Fruit fly (Drosophila melanogaster) whole organism, embryonic: ENCODE data around the gene CG7653.

ENCODE experiments used
- C15 ChIP-seq: fragments of 200-800 bp; sonication (Bioruptor generic); IDR thresholded peaks from 3 replicates; pipeline ENCODE4 v1.3.6; 2022; ENCODE audit warnings: missing biosample characterization, missing genetic modification characterization
- CG10321 ChIP-seq: fragments of 200-800 bp; sonication (Bioruptor generic); IDR thresholded peaks from 2 replicates; pipeline ENCODE4 v1.3.6; 2022; ENCODE audit warnings: missing biosample characterization, missing genetic modification characterization
- CG10431 ChIP-seq: fragments of 200-800 bp; sonication (Bioruptor generic); optimal IDR thresholded peaks from 3 replicates; lab custom pipeline; 2018; ENCODE audit warnings: missing biosample characterization, mild to moderate bottlenecking, missing genetic modification characterization
- CG10654 ChIP-seq: fragments of 200-800 bp; sonication (Bioruptor generic); optimal IDR thresholded peaks from 2 replicates; lab custom pipeline; 2016; ENCODE audit warnings: missing biosample characterization, missing genetic modification characterization
- CG11247 ChIP-seq: fragments of 200-800 bp; sonication (Bioruptor generic); IDR thresholded peaks from 2 replicates; pipeline ENCODE4 v1.3.6; 2022; ENCODE audit warnings: missing biosample characterization, missing genetic modification characterization
- CG11398 ChIP-seq: fragments of 200-800 bp; sonication (Bioruptor generic); optimal IDR thresholded peaks from 2 replicates; lab custom pipeline; 2016; ENCODE audit warnings: missing biosample characterization, missing genetic modification characterization
- CG11504 ChIP-seq: fragments of 200-800 bp; sonication (Bioruptor generic); optimal IDR thresholded peaks from 3 replicates; lab custom pipeline; 2019; ENCODE audit warnings: missing biosample characterization, mild to moderate bottlenecking, missing genetic modification characterization, moderate library complexity
- CG11560 ChIP-seq: fragments of 200-800 bp; sonication (Bioruptor generic); IDR thresholded peaks from 3 replicates; pipeline ENCODE4 v1.3.6; 2022; ENCODE audit warnings: missing biosample characterization, missing genetic modification characterization
- CG11695 ChIP-seq: fragments of 200-800 bp; sonication (Bioruptor generic); IDR thresholded peaks from 3 replicates; pipeline ENCODE4 v1.3.6; 2022; ENCODE audit warnings: missing biosample characterization, missing genetic modification characterization
- CG12659 ChIP-seq: fragments of 200-800 bp; sonication (Bioruptor generic); optimal IDR thresholded peaks from 3 replicates; lab custom pipeline; 2017; ENCODE audit warnings: mild to moderate bottlenecking, missing biosample characterization, missing genetic modification reagents, missing genetic modification characterization
- CG13424 ChIP-seq: fragments of 200-800 bp; sonication (Bioruptor generic); optimal IDR thresholded peaks from 2 replicates; lab custom pipeline; 2019; ENCODE audit warnings: missing biosample characterization, mild to moderate bottlenecking, missing genetic modification characterization, moderate library complexity
- CG2116 ChIP-seq: fragments of 200-800 bp; sonication (Bioruptor generic); optimal IDR thresholded peaks from 3 replicates; lab custom pipeline; 2018; ENCODE audit warnings: missing biosample characterization, mild to moderate bottlenecking, missing genetic modification characterization
- CG3281 ChIP-seq: fragments of 200-800 bp; sonication (Bioruptor generic); optimal IDR thresholded peaks from 3 replicates; lab custom pipeline; 2017; ENCODE audit warnings: missing biosample characterization, mild to moderate bottlenecking, missing genetic modification characterization
- CG33557 ChIP-seq: fragments of 200-800 bp; sonication (Bioruptor generic); optimal IDR thresholded peaks from 2 replicates; lab custom pipeline; 2019; ENCODE audit warnings: missing biosample characterization, mild to moderate bottlenecking, missing genetic modification characterization, moderate library complexity
- CG3407 ChIP-seq: fragments of 200-800 bp; sonication (Bioruptor generic); optimal IDR thresholded peaks from 2 replicates; lab custom pipeline; 2018; ENCODE audit warnings: missing biosample characterization, mild to moderate bottlenecking, missing genetic modification characterization
- CG34224 ChIP-seq: fragments of 200-800 bp; sonication (Bioruptor generic); IDR thresholded peaks from 3 replicates; pipeline ENCODE4 v1.3.6; 2022; ENCODE audit warnings: missing biosample characterization, missing genetic modification characterization; ENCODE audit not compliant: partially characterized antibody
- CG42726 ChIP-seq: fragments of 200-800 bp; sonication (Bioruptor generic); IDR thresholded peaks from 2 replicates; pipeline ENCODE4 v1.3.6; 2022; ENCODE audit warnings: missing biosample characterization, missing genetic modification characterization; ENCODE audit not compliant: partially characterized antibody
- CG6854 ChIP-seq: fragments of 200-800 bp; sonication (Bioruptor generic); optimal IDR thresholded peaks from 3 replicates; lab custom pipeline; 2017; ENCODE audit warnings: missing biosample characterization, mild to moderate bottlenecking, missing genetic modification characterization
- CG8478 ChIP-seq: fragments of >200 bp; optimal IDR thresholded peaks from 2 replicates; lab custom pipeline; 2018
- CG8765 ChIP-seq: fragments of 200-800 bp; sonication (Bioruptor generic); IDR thresholded peaks from 2 replicates; pipeline ENCODE4 v1.3.6; 2022; ENCODE audit warnings: missing biosample characterization, missing genetic modification characterization
- CG9932 ChIP-seq: fragments of 200-800 bp; sonication (Bioruptor generic); IDR thresholded peaks from 2 replicates; pipeline ENCODE4 v1.3.6; 2022; ENCODE audit warnings: missing biosample characterization, missing genetic modification characterization
- Dek ChIP-seq: fragments of 200-800 bp; sonication (Bioruptor generic); optimal IDR thresholded peaks from 3 replicates; lab custom pipeline; 2019; ENCODE audit warnings: missing biosample characterization, mild to moderate bottlenecking, missing genetic modification characterization, moderate library complexity
- E2f2 ChIP-seq: fragments of 200-800 bp; sonication (Bioruptor generic); IDR thresholded peaks from 2 replicates; pipeline ENCODE4 v1.3.6; 2022; ENCODE audit warnings: missing biosample characterization, missing genetic modification characterization
- Ets65A ChIP-seq: fragments of 200-800 bp; sonication (Bioruptor generic); peaks from one replicate; lab custom pipeline; 2016; ENCODE audit warnings: missing biosample characterization, missing genetic modification characterization
- H15 ChIP-seq: fragments of 200-800 bp; sonication (Bioruptor generic); IDR thresholded peaks from 3 replicates; pipeline ENCODE4 v1.3.6; 2022; ENCODE audit warnings: missing biosample characterization, missing genetic modification characterization
- Kr ChIP-seq: fragments of 200-800 bp; sonication (Bioruptor generic); optimal IDR thresholded peaks from 2 replicates; lab custom pipeline; 2017; ENCODE audit warnings: missing biosample characterization, mild to moderate bottlenecking, missing genetic modification characterization
- Lhr ChIP-seq: fragments of 200-800 bp; sonication (Bioruptor generic); optimal IDR thresholded peaks from 3 replicates; lab custom pipeline; 2017; ENCODE audit warnings: mild to moderate bottlenecking, missing biosample characterization, missing genetic modification reagents, missing genetic modification characterization
- Scr ChIP-seq: fragments of 200-800 bp; sonication (Bioruptor generic); IDR thresholded peaks from 2 replicates; pipeline ENCODE4 v1.3.6; 2022; ENCODE audit warnings: missing biosample characterization, missing genetic modification characterization; ENCODE audit not compliant: partially characterized antibody
- Sox102F ChIP-seq: fragments of 200-800 bp; sonication (Bioruptor generic); optimal IDR thresholded peaks from 2 replicates; lab custom pipeline; 2018; ENCODE audit warnings: missing biosample characterization, mild to moderate bottlenecking, missing genetic modification characterization, moderate library complexity
- Sry-β ChIP-seq: fragments of 200-800 bp; sonication (Bioruptor generic); optimal IDR thresholded peaks from 2 replicates; lab custom pipeline; 2018; ENCODE audit warnings: missing biosample characterization, mild to moderate bottlenecking, missing genetic modification characterization, moderate library complexity
- Xbp1 ChIP-seq: fragments of 200-800 bp; sonication (Bioruptor generic); optimal IDR thresholded peaks from 3 replicates; lab custom pipeline; 2016; ENCODE audit warnings: missing biosample characterization, mild to moderate bottlenecking, missing genetic modification characterization
- ac ChIP-seq: fragments of 200-800 bp; sonication (Bioruptor generic); optimal IDR thresholded peaks from 3 replicates; lab custom pipeline; 2017; ENCODE audit warnings: missing biosample characterization, mild to moderate bottlenecking, missing genetic modification characterization
- amos ChIP-seq: fragments of 200-800 bp; sonication (Bioruptor generic); IDR thresholded peaks from 2 replicates; pipeline ENCODE4 v1.3.6; 2022; ENCODE audit warnings: missing biosample characterization, missing genetic modification characterization; ENCODE audit not compliant: partially characterized antibody
- bigmax ChIP-seq: fragments of 200-800 bp; sonication (Bioruptor generic); optimal IDR thresholded peaks from 2 replicates; lab custom pipeline; 2018; ENCODE audit warnings: missing biosample characterization, mild to moderate bottlenecking, missing genetic modification characterization
- btn ChIP-seq: fragments of 200-800 bp; sonication (Bioruptor generic); optimal IDR thresholded peaks from 2 replicates; lab custom pipeline; 2016; ENCODE audit warnings: missing biosample characterization, missing genetic modification characterization
- cg ChIP-seq: fragments of 200-800 bp; sonication (Bioruptor generic); optimal IDR thresholded peaks from 3 replicates; lab custom pipeline; 2019; ENCODE audit warnings: missing biosample characterization, mild to moderate bottlenecking, missing genetic modification characterization, moderate library complexity
- chn ChIP-seq: fragments of 200-800 bp; sonication (Bioruptor generic); optimal IDR thresholded peaks from 2 replicates; lab custom pipeline; 2016; ENCODE audit warnings: missing biosample characterization, missing genetic modification characterization
- danr ChIP-seq: fragments of 200-800 bp; sonication (Bioruptor generic); IDR thresholded peaks from 2 replicates; pipeline ENCODE4 v1.3.6; 2022; ENCODE audit warnings: missing biosample characterization, missing genetic modification characterization
- disco-r ChIP-seq: fragments of 200-800 bp; sonication (Bioruptor generic); optimal IDR thresholded peaks from 2 replicates; lab custom pipeline; 2016; ENCODE audit warnings: missing biosample characterization, missing genetic modification characterization
- dpn ChIP-seq, 2 experiments: fragments of 200-800 bp; sonication (Bioruptor generic); optimal IDR thresholded peaks; 3 replicates each; lab custom pipeline; 2016; ENCODE audit warnings: missing biosample characterization in 2 of 2, missing genetic modification characterization in 2 of 2
- ems ChIP-seq: fragments of 200-800 bp; sonication (Bioruptor generic); optimal IDR thresholded peaks from 3 replicates; lab custom pipeline; 2016; ENCODE audit warnings: missing biosample characterization, missing genetic modification characterization
- gsb-n ChIP-seq: fragments of 200-800 bp; sonication (Bioruptor generic); optimal IDR thresholded peaks from 3 replicates; lab custom pipeline; 2018; ENCODE audit warnings: missing biosample characterization, mild to moderate bottlenecking, missing genetic modification characterization
- kni ChIP-seq: fragments of 200-800 bp; sonication (Bioruptor generic); optimal IDR thresholded peaks from 3 replicates; lab custom pipeline; 2017; ENCODE audit warnings: mild to moderate bottlenecking, missing biosample characterization, missing genetic modification reagents, missing genetic modification characterization
- nmo ChIP-seq: fragments of 200-800 bp; sonication (Bioruptor generic); optimal IDR thresholded peaks from 2 replicates; lab custom pipeline; 2018; ENCODE audit warnings: missing biosample characterization, mild to moderate bottlenecking, missing genetic modification characterization, moderate library complexity
- nom ChIP-seq: fragments of 200-800 bp; sonication (Bioruptor generic); optimal IDR thresholded peaks from 2 replicates; lab custom pipeline; 2017; ENCODE audit warnings: missing biosample characterization, missing genetic modification characterization, mild to moderate bottlenecking, moderate library complexity, missing genetic modification reagents
- sc ChIP-seq, 3 experiments: fragments of >200 bp in 2 of 3; fragments of 200-800 bp in 1 of 3; sonication (Bioruptor generic) in 1 of 3; optimal IDR thresholded peaks; 2 replicates in 2 of 3; 3 replicates in 1 of 3; lab custom pipeline; 2017; ENCODE audit warnings: mild to moderate bottlenecking in 1 of 3, missing biosample characterization in 1 of 3, missing genetic modification characterization in 1 of 3, missing genetic modification reagents in 1 of 3
- so ChIP-seq: fragments of 200-800 bp; sonication (Bioruptor generic); IDR thresholded peaks from 3 replicates; pipeline ENCODE4 v1.3.6; 2022; ENCODE audit warnings: missing biosample characterization, missing genetic modification characterization
- ttk ChIP-seq: fragments of 200-800 bp; sonication (Bioruptor generic); IDR thresholded peaks from 2 replicates; pipeline ENCODE4 v2.1.2; 2022; ENCODE audit warnings: missing biosample characterization, missing genetic modification characterization

The CG7653 gene

DNA sequence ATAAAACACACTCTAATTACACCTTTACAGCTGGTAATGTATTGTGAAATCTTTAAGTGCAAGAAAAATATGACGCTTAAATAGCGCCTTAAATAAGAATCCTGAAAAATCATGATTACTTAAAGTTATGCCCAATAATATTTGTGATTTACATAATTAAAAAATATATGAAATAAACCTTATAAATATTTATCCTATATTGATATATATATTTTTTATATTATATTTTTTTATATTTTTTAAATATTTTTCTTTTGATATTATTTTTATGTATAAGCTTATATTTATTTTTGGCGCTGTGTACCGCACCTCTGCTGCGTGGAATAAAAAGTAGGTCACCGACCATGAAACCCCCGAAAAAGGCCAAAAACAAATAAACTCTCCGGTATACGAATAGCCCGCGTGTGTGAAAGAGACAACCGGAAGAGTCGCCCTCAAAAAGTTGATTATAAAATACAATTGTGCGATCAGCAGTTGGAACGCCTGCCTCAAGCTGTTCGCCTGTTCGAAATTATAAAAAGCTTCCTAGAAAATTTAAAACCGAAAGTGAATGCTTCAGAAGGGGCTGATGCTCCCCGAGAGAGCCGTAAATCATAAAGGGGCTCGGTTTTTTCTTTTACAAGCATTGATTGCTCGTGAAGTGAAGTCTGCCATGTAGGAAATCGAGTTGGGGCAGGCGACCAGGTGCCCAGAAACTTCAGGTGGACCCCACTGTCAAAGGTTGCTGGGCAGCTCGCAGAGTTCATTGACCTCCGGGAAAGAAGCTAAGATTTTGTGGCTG, 28.7 kb upstream of the CG7653 start (continued):
- TF ChIP-seq CG33557 (GFP tag; lab: Kevin White, UChicago) (peak; percentile 68), CG12659 (peak; percentile 44), CG10321 (GFP tag; lab: Robert Waterston, UW) (peak; percentile 95), CG11398 (no peak), ac (no peak), CG10431 (GFP tag; lab: Kevin White, UChicago) (peak; percentile 84), CG11695 (GFP tag; lab: Robert Waterston, UW) (0 out of 3 replicates have a peak, but pooled peaks have one; percentile 26), CG9932 (GFP tag; lab: Robert Waterston, UW) (no peak), gsb-n (tag; lab: Kevin White, UChicago) (peak; percentile 77), cg (GFP tag; lab: Kevin White, UChicago) (peak; percentile 22), CG13424 (tag; lab: Kevin White, UChicago) (peak; percentile 77), Kr (no peak), nmo (peak; percentile 77), CG34224 (GFP tag; lab: Robert Waterston, UW) (no peak), Xbp1 (GFP tag; lab: Kevin White, UChicago) (peak; percentile 1), CG8765 (no peak), CG2116 (GFP tag; lab: Kevin White, UChicago) (peak; percentile 7), Ets65A (GFP tag; lab: Kevin White, UChicago) (peak; percentile 79), C15 (GFP tag; lab: Robert Waterston, UW) (no peak), ems (GFP tag; lab: Kevin White, UChicago) (no peak), CG8478 (lab: Kevin White, UChicago) (no peak), H15 (GFP tag; lab: Robert Waterston, UW) (no peak), btn (no peak), Sry-β (GFP tag; lab: Kevin White, UChicago) (peak; percentile 35), disco-r (GFP tag; lab: Kevin White, UChicago) (no peak), so (GFP tag; lab: Robert Waterston, UW) (no peak; the same call in 1 of the 3 replicates), CG11504 (tag; lab: Kevin White, UChicago) (peak; percentile 74), Sox102F (GFP tag; lab: Kevin White, UChicago) (peak; percentile 83), ttk (GFP tag; lab: Robert Waterston, UW) (peak; percentile 30; the same call in 1 of the 2 replicates), nom (no peak), CG10654 (GFP tag; lab: Kevin White, UChicago) (no peak), CG11560 (tag; lab: Robert Waterston, UW) (no peak), danr (GFP tag; lab: Robert Waterston, UW) (no peak), E2f2 (GFP tag; lab: Robert Waterston, UW) (no peak), CG3281 (GFP tag; lab: Kevin White, UChicago) (no peak), CG3407 (GFP tag; lab: Kevin White, UChicago) (peak; percentile 21), Lhr (GFP tag; lab: Kevin White, UChicago) (peak; percentile 58), CG6854 (GFP tag; lab: Kevin White, UChicago) (peak; percentile 52), sc (optimal IDR thresholded peaks at IDR 0.05; lab: Kevin White, UChicago) (no peak), sc (GFP tag; optimal IDR thresholded peaks at IDR 0.05; lab: Kevin White, UChicago) (peak; percentile 38), amos (GFP tag; lab: Robert Waterston, UW) (0 out of 2 replicates have a peak, but pooled peaks have one; percentile 5), kni (GFP tag; lab: Kevin White, UChicago) (peak; percentile 99), chn (GFP tag; lab: Kevin White, UChicago) (no peak), dpn (GFP tag; optimal IDR thresholded peaks at IDR 0.05; lab: Kevin White, UChicago) (peak in 1 of 2 experiments; percentile 29), Scr (GFP tag; lab: Robert Waterston, UW) (0 out of 2 replicates have a peak, but pooled peaks have one; percentile 13), Dek (tag; lab: Kevin White, UChicago) (peak; percentile 42), CG11247 (no peak), bigmax (GFP tag; lab: Kevin White, UChicago) (no peak), CG42726 (GFP tag; lab: Robert Waterston, UW) (no peak)
